Worm (Caenorhabditis elegans) whole organism, mixed stage, embryonic: ENCODE results near the gene ZK662.2.

Experiments used
- bed-3 ChIP-seq: fragments of 200-800 bp; sonication (Bioruptor generic); optimal IDR thresholded peaks from 3 replicates; lab custom pipeline; 2018; ENCODE audit warnings: mild to moderate bottlenecking, missing genetic modification characterization, moderate library complexity, missing compliant biosample characterization
- mab-5 ChIP-seq: fragments of 150-350 bp; optimal IDR thresholded peaks from 2 replicates; lab custom pipeline; 2014; ENCODE audit warnings: missing biosample characterization, missing genetic modification characterization
- mep-1 ChIP-seq: fragments of 150-350 bp; optimal IDR thresholded peaks from 2 replicates; lab custom pipeline; 2017; ENCODE audit warnings: missing biosample characterization, missing genetic modification reagents, missing genetic modification characterization, inconsistent platforms
- pha-4 ChIP-seq: fragments of 150-350 bp; optimal IDR thresholded peaks from 2 replicates; lab custom pipeline; 2018; ENCODE audit warnings: missing biosample characterization, missing genetic modification reagents, missing genetic modification characterization
- tbx-8 ChIP-seq: fragments of 200-800 bp; sonication (Bioruptor generic); optimal IDR thresholded peaks from 2 replicates; lab custom pipeline; 2018; ENCODE audit warnings: mild to moderate bottlenecking, missing genetic modification characterization, moderate library complexity, missing compliant biosample characterization
- unc-62 ChIP-seq: fragments of 150-350 bp; optimal IDR thresholded peaks from 2 replicates; lab custom pipeline; 2014; ENCODE audit warnings: missing biosample characterization, missing genetic modification reagents, missing genetic modification characterization
- ztf-11 ChIP-seq: fragments of 150-350 bp; optimal IDR thresholded peaks from 2 replicates; lab custom pipeline; 2014; ENCODE audit warnings: missing biosample characterization, missing genetic modification characterization

DNA sequence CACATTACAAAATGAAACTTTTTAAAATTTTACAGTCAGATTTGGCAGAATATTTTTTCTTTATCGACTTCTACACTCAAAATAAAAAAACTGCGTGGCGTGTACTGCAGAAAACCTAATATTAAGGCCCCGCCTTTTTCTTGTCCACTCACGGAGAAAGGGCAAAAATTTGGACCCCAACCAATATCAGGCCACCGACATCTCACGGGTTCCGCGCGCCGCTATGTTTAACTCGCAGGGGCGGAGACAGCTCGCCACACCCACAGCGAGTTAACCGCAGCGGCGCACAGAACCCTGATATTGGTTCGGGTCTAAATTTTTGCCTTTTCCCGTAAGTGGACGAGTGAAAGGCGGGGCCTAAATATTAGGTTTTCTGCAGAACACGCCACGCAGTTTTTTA, 32.8 kb upstream of the ZK662.2 start:
- no peak for TF ChIP-seq pha-4 (tag; lab: Kevin White, UChicago)
- no peak for TF ChIP-seq ztf-11 (tag; lab: Kevin White, UChicago)
- TF ChIP-seq tbx-8: no peak
- no peak for TF ChIP-seq mep-1 (tag; lab: Kevin White, UChicago)
- TF ChIP-seq bed-3 (GFP tag; lab: Kevin White, UChicago): no peak
- no peak for TF ChIP-seq unc-62 (GFP tag; lab: Kevin White, UChicago)
- no peak for TF ChIP-seq mab-5 (tag; lab: Kevin White, UChicago)
